Worm (Caenorhabditis elegans): ENCODE results near the gene cpi-1.

Gene cpi-1

DNA sequence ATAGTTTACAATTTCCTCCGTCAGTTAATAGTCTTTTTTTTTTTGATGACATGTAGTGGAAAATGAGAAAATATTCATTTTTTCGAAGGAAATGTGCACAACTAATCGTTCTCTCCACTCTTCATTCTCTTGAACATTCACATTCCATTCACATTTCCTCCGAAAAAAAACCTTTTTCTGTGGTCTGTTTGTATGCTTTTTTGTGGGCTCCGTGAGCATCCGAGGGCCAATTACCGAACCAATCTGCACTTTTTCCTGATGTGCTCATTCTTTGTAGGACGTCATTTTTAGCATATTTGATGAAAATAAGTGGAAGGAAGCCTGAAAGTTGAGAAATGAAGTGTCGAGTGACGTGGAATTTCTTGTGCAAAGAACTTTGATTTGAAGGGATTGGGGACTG lies 33.8 kb downstream of the cpi-1 start:
- TF ChIP-seq tbx-8 (GFP tag; optimal IDR thresholded peaks at IDR 0.05) (no peak), ceh-83 (GFP tag; optimal IDR thresholded peaks at IDR 0.05) (no peak), elt-1 (tag; optimal IDR thresholded peaks at IDR 0.05; ENCODE audit: borderline replicate concordance, insufficient read depth) (no peak), lin-32 (GFP tag; optimal IDR thresholded peaks at IDR 0.05) (no peak), mep-1 (tag; optimal IDR thresholded peaks at IDR 0.05) (no peak), hlh-1 (tag; optimal IDR thresholded peaks at IDR 0.05) (no peak), sem-2 (GFP tag; optimal IDR thresholded peaks at IDR 0.05) (no peak), ces-1 (GFP tag; optimal IDR thresholded peaks at IDR 0.05) (no peak), ham-2 (GFP tag; optimal IDR thresholded peaks at IDR 0.05) (no peak), ceh-39 (tag; optimal IDR thresholded peaks at IDR 0.05) (no peak), nhr-28 (tag; optimal IDR thresholded peaks at IDR 0.05) (no peak), drap-1 (GFP tag; optimal IDR thresholded peaks at IDR 0.05) (no peak), M03D4.4 (tag; optimal IDR thresholded peaks at IDR 0.05) (no peak), blmp-1 (tag; optimal IDR thresholded peaks at IDR 0.05) (no peak), nhr-12 (tag; optimal IDR thresholded peaks at IDR 0.05) (no peak)

DNA sequence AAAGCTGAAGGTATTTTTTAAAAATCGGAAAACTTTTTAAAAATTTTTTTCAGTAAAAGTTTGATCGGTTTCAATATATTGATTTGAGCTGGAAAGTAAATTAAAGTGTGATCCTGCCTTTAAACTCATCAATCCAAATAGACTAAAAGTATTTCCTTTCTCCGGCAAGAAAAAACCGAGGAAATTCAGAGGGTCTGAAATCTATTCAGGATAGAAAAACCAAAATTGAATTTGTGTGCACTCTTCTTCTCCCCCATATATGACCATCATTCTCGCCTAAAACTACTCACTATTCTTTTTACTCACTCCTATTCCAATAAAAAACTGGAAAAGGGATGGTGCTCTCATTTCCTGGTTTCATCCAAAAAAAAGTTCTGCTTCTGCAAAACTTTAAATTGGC lies 38.6 kb downstream of the cpi-1 start:
- TF ChIP-seq ces-1 (GFP tag; optimal IDR thresholded peaks at IDR 0.05) (peak; percentile 77), ham-2 (GFP tag; optimal IDR thresholded peaks at IDR 0.05) (no peak)

DNA sequence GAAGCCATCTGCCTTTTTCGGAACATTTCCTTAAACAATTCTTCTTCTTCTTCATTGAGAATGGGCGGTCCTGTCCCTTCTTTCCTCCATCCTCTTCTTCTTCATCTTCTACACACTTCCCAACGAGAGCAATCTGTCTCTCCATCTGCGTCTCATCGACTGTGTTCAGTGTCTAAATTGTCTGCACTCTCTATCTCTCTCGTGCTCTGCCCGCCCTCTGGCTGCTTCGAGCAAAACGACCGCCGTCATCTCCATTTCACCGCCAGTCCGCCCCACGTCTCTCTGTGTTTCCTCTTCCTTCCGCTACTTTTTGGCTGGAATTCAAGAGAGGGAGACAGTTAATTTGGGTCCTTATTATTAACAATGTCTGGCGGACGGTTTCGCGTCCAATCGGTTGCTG lies 40.0 kb downstream of the cpi-1 start:
- TF ChIP-seq sptf-1 (tag; optimal IDR thresholded peaks at IDR 0.05) (no peak), ces-1 (GFP tag; optimal IDR thresholded peaks at IDR 0.05) (peak; percentile 47)

DNA sequence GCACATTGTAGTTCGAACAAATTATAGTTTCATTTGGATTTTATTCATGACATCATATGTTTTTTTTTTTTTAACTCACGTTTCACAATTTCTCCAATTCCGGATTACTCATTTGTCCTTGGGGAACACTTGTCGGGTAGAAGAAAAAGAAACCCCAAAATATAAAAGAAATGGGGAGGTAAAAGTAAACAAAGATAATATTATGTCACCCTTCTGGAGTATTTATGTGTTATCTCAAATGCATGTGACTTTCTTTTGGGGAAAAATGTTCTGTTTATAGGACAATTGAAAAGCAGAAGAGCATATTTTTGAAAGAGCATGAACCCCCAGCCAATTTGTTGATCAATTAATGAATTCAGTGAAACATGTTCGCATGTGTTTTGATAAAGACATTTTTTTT lies 41.6 kb downstream of the cpi-1 start:
- TF ChIP-seq elt-1 (tag; optimal IDR thresholded peaks at IDR 0.05; ENCODE audit: borderline replicate concordance, insufficient read depth), result no peak
- no peak for TF ChIP-seq nhr-28 (tag; optimal IDR thresholded peaks at IDR 0.05)
- no peak for TF ChIP-seq nhr-12 (tag; optimal IDR thresholded peaks at IDR 0.05)
- TF ChIP-seq ceh-83 (GFP tag; optimal IDR thresholded peaks at IDR 0.05), result no peak
- TF ChIP-seq ztf-11 (tag; optimal IDR thresholded peaks at IDR 0.05), result no peak
- TF ChIP-seq pha-4 (tag; optimal IDR thresholded peaks at IDR 0.05), result no peak
- no peak for TF ChIP-seq nhr-237 (tag; optimal IDR thresholded peaks at IDR 0.05)
- TF ChIP-seq ceh-39 (tag; optimal IDR thresholded peaks at IDR 0.05), result no peak

DNA sequence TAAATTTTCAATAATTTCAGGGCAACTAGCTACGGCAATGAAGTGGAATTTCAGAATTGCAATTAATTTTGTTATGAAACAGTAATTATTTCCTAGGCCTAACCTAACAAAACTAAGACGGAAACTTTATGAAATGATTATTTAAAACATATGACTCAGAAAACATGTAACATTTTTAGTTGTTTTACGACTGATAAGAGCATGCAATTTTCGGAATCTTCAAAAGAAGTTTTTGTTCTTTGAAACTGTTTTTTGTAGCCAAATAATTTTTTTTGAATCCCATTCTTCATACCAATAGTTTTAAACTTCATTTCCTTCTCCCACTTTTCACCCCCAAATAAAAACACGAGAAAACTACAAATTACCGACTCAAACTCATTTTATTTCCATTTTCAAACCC lies 44.4 kb downstream of the cpi-1 start:
- no peak for TF ChIP-seq snpc-4 (tag; optimal IDR thresholded peaks at IDR 0.05)
- TF ChIP-seq zip-8 (tag; optimal IDR thresholded peaks at IDR 0.05), result no peak
- no peak for TF ChIP-seq ham-2 (GFP tag; optimal IDR thresholded peaks at IDR 0.05)
- TF ChIP-seq ces-1 (GFP tag; optimal IDR thresholded peaks at IDR 0.05), result no peak
- no peak for TF ChIP-seq lin-32 (GFP tag; optimal IDR thresholded peaks at IDR 0.05)
- TF ChIP-seq nhr-237 (tag; optimal IDR thresholded peaks at IDR 0.05), result no peak
- no peak for TF ChIP-seq lin-13 (tag; optimal IDR thresholded peaks at IDR 0.05)
- no peak for TF ChIP-seq M03D4.4 (tag; optimal IDR thresholded peaks at IDR 0.05)
- TF ChIP-seq nhr-76 (tag; optimal IDR thresholded peaks at IDR 0.05), result no peak
- no peak for TF ChIP-seq tbx-8 (GFP tag; optimal IDR thresholded peaks at IDR 0.05)
- TF ChIP-seq lsy-2 (tag; optimal IDR thresholded peaks at IDR 0.05), result no peak
- TF ChIP-seq unc-39 (tag; optimal IDR thresholded peaks at IDR 0.05), result no peak
- no peak for TF ChIP-seq nhr-2 (tag; optimal IDR thresholded peaks at IDR 0.05)
- no peak for TF ChIP-seq drap-1 (GFP tag; optimal IDR thresholded peaks at IDR 0.05)
- no peak for TF ChIP-seq mep-1 (tag; optimal IDR thresholded peaks at IDR 0.05)
- no peak for TF ChIP-seq bed-3 (GFP tag; optimal IDR thresholded peaks at IDR 0.05)
- no peak for TF ChIP-seq ceh-43 (GFP tag; optimal IDR thresholded peaks at IDR 0.05)
- TF ChIP-seq ztf-11 (tag; optimal IDR thresholded peaks at IDR 0.05), result no peak
- TF ChIP-seq sem-2 (GFP tag; optimal IDR thresholded peaks at IDR 0.05), result no peak
- TF ChIP-seq pha-4 (tag; optimal IDR thresholded peaks at IDR 0.05), result no peak

DNA sequence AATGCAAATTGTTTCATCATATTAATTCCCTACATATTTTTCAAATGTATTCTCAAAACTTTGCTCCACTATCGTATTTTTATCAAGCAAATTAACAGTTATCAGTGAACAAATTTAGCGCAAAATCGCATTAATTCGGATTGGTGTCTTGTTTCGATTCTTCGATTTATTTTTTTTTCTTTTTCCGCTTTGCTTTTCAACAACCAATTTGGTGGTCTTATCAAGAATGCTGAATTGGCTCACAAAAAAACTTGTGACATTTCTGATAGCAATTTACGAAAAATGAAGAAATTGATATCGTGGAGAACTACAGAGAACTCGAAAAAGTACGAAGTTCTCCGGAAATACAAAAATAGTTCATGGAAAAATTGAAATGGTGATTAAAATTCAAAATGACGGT lies 45.0 kb downstream of the cpi-1 start:
- TF ChIP-seq pha-4 (tag; optimal IDR thresholded peaks at IDR 0.05), result no peak
- no peak for TF ChIP-seq M03D4.4 (tag; optimal IDR thresholded peaks at IDR 0.05)
- TF ChIP-seq mls-2 (tag; optimal IDR thresholded peaks at IDR 0.05), result no peak
- no peak for TF ChIP-seq ztf-11 (tag; optimal IDR thresholded peaks at IDR 0.05)
- TF ChIP-seq elt-1 (tag; optimal IDR thresholded peaks at IDR 0.05; ENCODE audit: borderline replicate concordance, insufficient read depth), result no peak
